Fruit fly (Drosophila melanogaster) whole organism, embryonic: ENCODE data around the gene Muc68Ca.

ENCODE experiments used
- Adf1 ChIP-seq: fragments of 200-800 bp; sonication (Bioruptor generic); IDR thresholded peaks from 2 replicates; pipeline ENCODE4 v1.3.6; 2022; ENCODE audit warnings: missing biosample characterization, missing genetic modification characterization
- Atf3 ChIP-seq: fragments of 200-800 bp; sonication (Bioruptor generic); optimal IDR thresholded peaks from 3 replicates; lab custom pipeline; 2016; ENCODE audit warnings: missing biosample characterization, missing genetic modification characterization
- Bteb2 ChIP-seq: fragments of 200-800 bp; sonication (Bioruptor generic); optimal IDR thresholded peaks from 2 replicates; lab custom pipeline; 2016; ENCODE audit warnings: missing biosample characterization, missing genetic modification characterization
- CG12071 ChIP-seq: fragments of 200-800 bp; sonication (Bioruptor generic); optimal IDR thresholded peaks from 3 replicates; lab custom pipeline; 2018; ENCODE audit warnings: missing biosample characterization, mild to moderate bottlenecking, missing genetic modification characterization
- CG14014 ChIP-seq: fragments of 200-800 bp; sonication (Bioruptor generic); IDR thresholded peaks from 2 replicates; pipeline ENCODE4 v1.3.6; 2022; ENCODE audit warnings: missing biosample characterization, missing genetic modification characterization
- CG16863 ChIP-seq: fragments of 200-800 bp; sonication (Bioruptor generic); optimal IDR thresholded peaks from 3 replicates; lab custom pipeline; 2016; ENCODE audit warnings: missing biosample characterization, missing genetic modification characterization
- CG17568 ChIP-seq: fragments of 200-800 bp; sonication (Bioruptor generic); optimal IDR thresholded peaks from 2 replicates; lab custom pipeline; 2018; ENCODE audit warnings: missing biosample characterization, mild to moderate bottlenecking, missing genetic modification characterization, moderate library complexity
- CG1832 ChIP-seq: fragments of 200-800 bp; sonication (Bioruptor generic); optimal IDR thresholded peaks from 2 replicates; lab custom pipeline; 2017; ENCODE audit warnings: missing biosample characterization, mild to moderate bottlenecking, missing genetic modification characterization, inconsistent platforms
- CG18599 ChIP-seq: fragments of 200-800 bp; sonication (Bioruptor generic); optimal IDR thresholded peaks from 3 replicates; lab custom pipeline; 2017; ENCODE audit warnings: missing biosample characterization, missing genetic modification characterization, mild to moderate bottlenecking, moderate library complexity, missing genetic modification reagents
- CG18619 ChIP-seq: fragments of 200-800 bp; sonication (Bioruptor generic); optimal IDR thresholded peaks from 3 replicates; lab custom pipeline; 2017; ENCODE audit warnings: missing biosample characterization, mild to moderate bottlenecking, missing genetic modification characterization
- CG30403 ChIP-seq: fragments of 200-800 bp; sonication (Bioruptor generic); optimal IDR thresholded peaks from 3 replicates; lab custom pipeline; 2016; ENCODE audit warnings: missing biosample characterization, missing genetic modification characterization
- CG4360 ChIP-seq: fragments of 200-800 bp; sonication (Bioruptor generic); IDR thresholded peaks from 2 replicates; pipeline ENCODE4 v1.3.6; 2022; ENCODE audit warnings: missing biosample characterization, missing genetic modification characterization
- CG4617 ChIP-seq: fragments of 200-800 bp; sonication (Bioruptor generic); optimal IDR thresholded peaks from 3 replicates; lab custom pipeline; 2016; ENCODE audit warnings: missing biosample characterization, missing genetic modification characterization, borderline replicate concordance
- CG4820 ChIP-seq: fragments of 200-800 bp; sonication (Bioruptor generic); optimal IDR thresholded peaks from 3 replicates; lab custom pipeline; 2016; ENCODE audit warnings: missing biosample characterization, missing genetic modification characterization
- CG8089 ChIP-seq: fragments of 200-800 bp; sonication (Bioruptor generic); optimal IDR thresholded peaks from 3 replicates; lab custom pipeline; 2016; ENCODE audit warnings: missing biosample characterization, missing genetic modification characterization
- CG9437 ChIP-seq: fragments of 200-800 bp; sonication (Bioruptor generic); optimal IDR thresholded peaks from 2 replicates; lab custom pipeline; 2018; ENCODE audit warnings: missing biosample characterization, mild to moderate bottlenecking, missing genetic modification characterization
- D19A ChIP-seq: fragments of 200-800 bp; optimal IDR thresholded peaks from 3 replicates; lab custom pipeline; 2019; ENCODE audit warnings: missing biosample characterization, mild to moderate bottlenecking, missing genetic modification characterization, moderate library complexity
- D19B ChIP-seq: fragments of 200-800 bp; sonication (Bioruptor generic); optimal IDR thresholded peaks from 2 replicates; lab custom pipeline; 2017; ENCODE audit warnings: missing biosample characterization, mild to moderate bottlenecking, missing genetic modification characterization
- Ets97D ChIP-seq: fragments of 200-800 bp; sonication (Bioruptor generic); optimal IDR thresholded peaks from 3 replicates; lab custom pipeline; 2016; ENCODE audit warnings: missing biosample characterization, missing genetic modification characterization
- HLH4C ChIP-seq: fragments of 200-800 bp; sonication (Bioruptor generic); IDR thresholded peaks from 3 replicates; pipeline ENCODE4 v1.3.6; 2022; ENCODE audit warnings: missing biosample characterization, missing genetic modification characterization; ENCODE audit not compliant: partially characterized antibody
- HLHmδ ChIP-seq: fragments of 200-800 bp; sonication (Bioruptor generic); optimal IDR thresholded peaks from 2 replicates; lab custom pipeline; 2018; ENCODE audit warnings: missing biosample characterization, mild to moderate bottlenecking, missing genetic modification characterization, moderate library complexity
- Hand ChIP-seq: fragments of 200-800 bp; sonication (Bioruptor generic); optimal IDR thresholded peaks from 2 replicates; lab custom pipeline; 2017; ENCODE audit warnings: mild to moderate bottlenecking, missing biosample characterization, missing genetic modification reagents, missing genetic modification characterization
- Kr ChIP-seq: fragments of 200-800 bp; sonication (Bioruptor generic); optimal IDR thresholded peaks from 2 replicates; lab custom pipeline; 2017; ENCODE audit warnings: missing biosample characterization, mild to moderate bottlenecking, missing genetic modification characterization
- Lhr ChIP-seq: fragments of 200-800 bp; sonication (Bioruptor generic); optimal IDR thresholded peaks from 3 replicates; lab custom pipeline; 2017; ENCODE audit warnings: mild to moderate bottlenecking, missing biosample characterization, missing genetic modification reagents, missing genetic modification characterization
- Mes4 ChIP-seq: fragments of 200-800 bp; sonication (Bioruptor generic); optimal IDR thresholded peaks from 2 replicates; lab custom pipeline; 2016; ENCODE audit warnings: missing biosample characterization, missing genetic modification characterization
- NK7.1 ChIP-seq: fragments of 200-800 bp; sonication (Bioruptor generic); optimal IDR thresholded peaks from 3 replicates; lab custom pipeline; 2016; ENCODE audit warnings: missing biosample characterization, missing genetic modification characterization
- Nf-YA ChIP-seq: fragments of 200-800 bp; sonication (Bioruptor generic); IDR thresholded peaks from 2 replicates; pipeline ENCODE4 v1.3.6; 2022; ENCODE audit warnings: missing biosample characterization, missing genetic modification characterization
- Pdp1 ChIP-seq, 2 experiments: fragments of 200-800 bp; sonication (Bioruptor generic); optimal IDR thresholded peaks; 3 replicates each; lab custom pipeline; 2016; ENCODE audit warnings: missing biosample characterization in 2 of 2, missing genetic modification characterization in 2 of 2, mild to moderate bottlenecking in 1 of 2, moderate library complexity in 1 of 2
- Ptx1 ChIP-seq: fragments of 200-800 bp; sonication (Bioruptor generic); IDR thresholded peaks from 2 replicates; pipeline ENCODE4 v1.3.6; 2022; ENCODE audit warnings: missing biosample characterization, missing genetic modification characterization
- Side ChIP-seq: fragments of 200-800 bp; sonication (Bioruptor generic); optimal IDR thresholded peaks from 2 replicates; lab custom pipeline; 2016; ENCODE audit warnings: missing biosample characterization, missing genetic modification characterization
- Sox100B ChIP-seq: fragments of 200-800 bp; sonication (Bioruptor generic); optimal IDR thresholded peaks from 3 replicates; lab custom pipeline; 2018; ENCODE audit warnings: missing biosample characterization, mild to moderate bottlenecking, missing genetic modification characterization
- Spps ChIP-seq: fragments of 200-800 bp; sonication (Bioruptor generic); optimal IDR thresholded peaks from 2 replicates; lab custom pipeline; 2018; ENCODE audit warnings: missing biosample characterization, mild to moderate bottlenecking, missing genetic modification characterization
- bowl ChIP-seq: fragments of 200-800 bp; sonication (Bioruptor generic); IDR thresholded peaks from 2 replicates; pipeline ENCODE4 v1.3.6; 2022; ENCODE audit warnings: missing biosample characterization, missing genetic modification characterization
- cg ChIP-seq: fragments of 200-800 bp; sonication (Bioruptor generic); optimal IDR thresholded peaks from 3 replicates; lab custom pipeline; 2019; ENCODE audit warnings: missing biosample characterization, mild to moderate bottlenecking, missing genetic modification characterization, moderate library complexity
- chn ChIP-seq: fragments of 200-800 bp; sonication (Bioruptor generic); optimal IDR thresholded peaks from 2 replicates; lab custom pipeline; 2016; ENCODE audit warnings: missing biosample characterization, missing genetic modification characterization
- ems ChIP-seq: fragments of 200-800 bp; sonication (Bioruptor generic); optimal IDR thresholded peaks from 3 replicates; lab custom pipeline; 2016; ENCODE audit warnings: missing biosample characterization, missing genetic modification characterization
- fd102C ChIP-seq: fragments of 200-800 bp; sonication (Bioruptor generic); optimal IDR thresholded peaks from 2 replicates; lab custom pipeline; 2018; ENCODE audit warnings: missing biosample characterization, mild to moderate bottlenecking, missing genetic modification characterization, moderate library complexity
- fd64A ChIP-seq: fragments of 200-800 bp; sonication (Bioruptor generic); optimal IDR thresholded peaks from 3 replicates; lab custom pipeline; 2018; ENCODE audit warnings: missing biosample characterization, mild to moderate bottlenecking, missing genetic modification characterization
- grau ChIP-seq: fragments of 200-800 bp; optimal IDR thresholded peaks from 3 replicates; lab custom pipeline; 2019; ENCODE audit warnings: missing biosample characterization, mild to moderate bottlenecking, missing genetic modification characterization, moderate library complexity
- jing ChIP-seq: fragments of 200-800 bp; sonication (Bioruptor generic); optimal IDR thresholded peaks from 2 replicates; lab custom pipeline; 2018; ENCODE audit warnings: missing biosample characterization, mild to moderate bottlenecking, missing genetic modification characterization
- lov ChIP-seq, 2 experiments: fragments of 200-800 bp in 1 of 2; fragments of >200 bp in 1 of 2; sonication (Bioruptor generic) in 1 of 2; IDR thresholded peaks in 1 of 2; optimal IDR thresholded peaks in 1 of 2; 2 replicates in 1 of 2; 3 replicates in 1 of 2; pipeline versions ENCODE4 v1.3.6 to Lab custom; 2017 to 2022; ENCODE audit warnings: missing biosample characterization in 1 of 2, missing genetic modification characterization in 1 of 2
- nerfin-1 ChIP-seq: fragments of 200-800 bp; sonication (Bioruptor generic); optimal IDR thresholded peaks from 3 replicates; lab custom pipeline; 2019; ENCODE audit warnings: missing biosample characterization, mild to moderate bottlenecking, missing genetic modification characterization, moderate library complexity
- row ChIP-seq: fragments of 200-800 bp; sonication (Bioruptor generic); IDR thresholded peaks from 3 replicates; pipeline ENCODE4 v1.3.6; 2022; ENCODE audit warnings: missing biosample characterization, missing genetic modification characterization
- scrt ChIP-seq: fragments of 200-800 bp; sonication (Bioruptor generic); optimal IDR thresholded peaks from 2 replicates; lab custom pipeline; 2018; ENCODE audit warnings: missing biosample characterization, mild to moderate bottlenecking, missing genetic modification characterization, moderate library complexity
- slp2 ChIP-seq: fragments of 200-800 bp; sonication (Bioruptor generic); optimal IDR thresholded peaks from 2 replicates; lab custom pipeline; 2016; ENCODE audit warnings: missing biosample characterization, missing genetic modification characterization
- sna ChIP-seq: fragments of 200-800 bp; sonication (Bioruptor generic); IDR thresholded peaks from 2 replicates; pipeline ENCODE4 v1.3.6; 2022; ENCODE audit warnings: missing biosample characterization, missing genetic modification characterization; ENCODE audit not compliant: partially characterized antibody
- ssp ChIP-seq: fragments of 200-800 bp; sonication (Bioruptor generic); IDR thresholded peaks from 2 replicates; pipeline ENCODE4 v1.3.6; 2022; ENCODE audit warnings: missing biosample characterization, missing genetic modification characterization
- stwl ChIP-seq: fragments of 200-800 bp; sonication (Bioruptor generic); optimal IDR thresholded peaks from 3 replicates; lab custom pipeline; 2018; ENCODE audit warnings: missing biosample characterization, mild to moderate bottlenecking, missing genetic modification characterization, moderate library complexity
- tgo ChIP-seq: fragments of 200-800 bp; sonication (Bioruptor generic); IDR thresholded peaks from 3 replicates; pipeline ENCODE4 v1.3.6; 2022; ENCODE audit warnings: missing biosample characterization, missing genetic modification characterization
- unc-4 ChIP-seq: fragments of 200-800 bp; sonication (Bioruptor generic); IDR thresholded peaks from 2 replicates; pipeline ENCODE4 v1.3.6; 2022; ENCODE audit warnings: missing biosample characterization, missing genetic modification characterization; ENCODE audit not compliant: partially characterized antibody
- wor ChIP-seq: fragments of 200-800 bp; sonication (Bioruptor generic); IDR thresholded peaks from 2 replicates; pipeline ENCODE4 v1.3.6; 2022; ENCODE audit warnings: missing biosample characterization, missing genetic modification characterization

Muc68Ca gene

dm6 chr3L:11579919-11580318, 40.0 kb downstream of the Muc68Ca start, which contains the start of gene CG43390 (continued):
- TF ChIP-seq ssp (no peak), grau (peak; percentile 58), Pdp1 (GFP tag; optimal IDR thresholded peaks at IDR 0.05; lab: Kevin White, UChicago) (no peak), fd64A (no peak), CG12071 (GFP tag; lab: Kevin White, UChicago) (no peak), Side (GFP tag; lab: Kevin White, UChicago) (no peak), scrt (peak; percentile 39), Mes4 (GFP tag; lab: Kevin White, UChicago) (no peak), jing (no peak), Ets97D (no peak), lov (optimal IDR thresholded peaks at IDR 0.05; lab: Kevin White, UChicago) (no peak), lov (GFP tag; IDR thresholded peaks at IDR 0.05; lab: Robert Waterston, UW) (no peak), D19A (no peak), cg (no peak), Ptx1 (GFP tag; lab: Robert Waterston, UW) (no peak), CG9437 (GFP tag; lab: Kevin White, UChicago) (no peak), CG4617 (GFP tag; lab: Kevin White, UChicago) (no peak), CG18599 (GFP tag; lab: Kevin White, UChicago) (peak; percentile 76), row (no peak), slp2 (GFP tag; lab: Kevin White, UChicago) (no peak), CG4820 (no peak), Atf3 (GFP tag; lab: Kevin White, UChicago) (no peak), CG17568 (GFP tag; lab: Kevin White, UChicago) (peak; percentile 62), Spps (tag; lab: Kevin White, UChicago) (no peak), stwl (tag; lab: Kevin White, UChicago) (no peak), fd102C (GFP tag; lab: Kevin White, UChicago) (no peak), HLHmδ (GFP tag; lab: Kevin White, UChicago) (no peak), CG30403 (no peak), CG16863 (GFP tag; lab: Kevin White, UChicago) (no peak), bowl (GFP tag; lab: Robert Waterston, UW) (no peak), sna (GFP tag; lab: Robert Waterston, UW) (no peak), unc-4 (GFP tag; lab: Robert Waterston, UW) (no peak), Sox100B (GFP tag; lab: Kevin White, UChicago) (no peak), CG18619 (GFP tag; lab: Kevin White, UChicago) (peak; percentile 50), nerfin-1 (no peak), ems (GFP tag; lab: Kevin White, UChicago) (no peak), CG8089 (GFP tag; lab: Kevin White, UChicago) (no peak), D19B (GFP tag; lab: Kevin White, UChicago) (peak; percentile 9), Kr (GFP tag; lab: Kevin White, UChicago) (no peak), chn (GFP tag; lab: Kevin White, UChicago) (no peak), NK7.1 (no peak), Lhr (GFP tag; lab: Kevin White, UChicago) (no peak), Hand (GFP tag; lab: Kevin White, UChicago) (peak; percentile 46), CG1832 (GFP tag; lab: Kevin White, UChicago) (no peak), CG4360 (GFP tag; lab: Robert Waterston, UW) (no peak), Bteb2 (GFP tag; lab: Kevin White, UChicago) (peak; percentile 7), Adf1 (GFP tag; lab: Robert Waterston, UW) (peak; percentile 37; the same call in 1 of the 2 replicates), Nf-YA (GFP tag; lab: Robert Waterston, UW) (no peak), wor (GFP tag; lab: Robert Waterston, UW) (no peak), HLH4C (no peak), CG14014 (GFP tag; lab: Robert Waterston, UW) (peak; percentile 63; the same call in 1 of the 2 replicates), tgo (GFP tag; lab: Robert Waterston, UW) (no peak)
